Fruit fly (Drosophila melanogaster): ENCODE measurements around the gene Orct2.

dm6 chr3R:24285423-24285822 is 12.6 kb downstream of the Orct2 start:
- TF ChIP-seq CG14711 (tag; optimal IDR thresholded peaks at IDR 0.05) (no peak), Crg-1 (GFP tag; optimal IDR thresholded peaks at IDR 0.05) (no peak), tj (GFP tag; optimal IDR thresholded peaks at IDR 0.05) (no peak), CG12768 (GFP tag; optimal IDR thresholded peaks at IDR 0.05) (no peak), Mnt (GFP tag; optimal IDR thresholded peaks at IDR 0.05) (no peak), ovo (GFP tag; optimal IDR thresholded peaks at IDR 0.05) (no peak), CG7101 (tag; optimal IDR thresholded peaks at IDR 0.05) (no peak)
